Worm (Caenorhabditis elegans) whole organism, L1 larva: ENCODE data around the gene osm-7.

Source experiments
- alr-1 ChIP-seq: fragments of 200-800 bp; sonication (Bioruptor generic); optimal IDR thresholded peaks from 2 replicates; lab custom pipeline; 2018; ENCODE audit warnings: borderline replicate concordance, mild to moderate bottlenecking, missing genetic modification characterization, missing compliant biosample characterization
- blmp-1 ChIP-seq: fragments of 150-350 bp; optimal IDR thresholded peaks from 2 replicates; lab custom pipeline; 2014; ENCODE audit warnings: missing biosample characterization, missing genetic modification characterization
- ceh-8 ChIP-seq: fragments of 200-800 bp; sonication (Bioruptor generic); optimal IDR thresholded peaks from 2 replicates; lab custom pipeline; 2018; ENCODE audit warnings: mild to moderate bottlenecking, missing genetic modification characterization, moderate library complexity, missing compliant biosample characterization
- ceh-90 ChIP-seq: sonication (generic microtip); optimal IDR thresholded peaks from 2 replicates; lab custom pipeline; 2016; ENCODE audit warnings: missing genetic modification characterization, missing compliant biosample characterization
- ces-1 ChIP-seq: fragments of 150-350 bp; optimal IDR thresholded peaks from 2 replicates; lab custom pipeline; 2014; ENCODE audit warnings: missing biosample characterization, missing genetic modification reagents, missing genetic modification characterization
- efl-1 ChIP-seq, 4 experiments: fragments of 150-350 bp; optimal IDR thresholded peaks in 3 of 4; peaks in 1 of 4; 1 replicate in 1 of 4; 2 replicates in 3 of 4; lab custom pipeline; 2014; ENCODE audit warnings: missing biosample characterization in 2 of 4, missing genetic modification characterization in 2 of 4, missing genetic modification reagents in 2 of 4
- elt-3 ChIP-seq, 6 experiments: fragments of 150-350 bp in 1 of 6; sonication (generic microtip); optimal IDR thresholded peaks; 2 replicates each; lab custom pipeline; 2017 to 2018; ENCODE audit warnings: missing biosample characterization in 6 of 6, missing genetic modification characterization in 6 of 6, inconsistent platforms in 1 of 6
- fkh-10 ChIP-seq: sonication (generic microtip); optimal IDR thresholded peaks from 2 replicates; lab custom pipeline; 2017; ENCODE audit warnings: missing biosample characterization, missing genetic modification reagents, missing genetic modification characterization
- fkh-4 ChIP-seq: sonication (generic microtip); optimal IDR thresholded peaks from 2 replicates; lab custom pipeline; 2016; ENCODE audit warnings: missing compliant biosample characterization, missing genetic modification characterization, borderline replicate concordance
- fkh-8 ChIP-seq: sonication (generic microtip); optimal IDR thresholded peaks from 2 replicates; lab custom pipeline; 2016; ENCODE audit warnings: mild to moderate bottlenecking, missing genetic modification characterization, missing compliant biosample characterization
- fos-1 ChIP-seq: fragments of 150-350 bp; optimal IDR thresholded peaks from 2 replicates; lab custom pipeline; 2014; ENCODE audit warnings: missing biosample characterization, missing genetic modification characterization
- grh-1 ChIP-seq: fragments of 200-800 bp; sonication (Bioruptor generic); IDR thresholded peaks from 2 replicates; pipeline ENCODE4 v1.3.6; 2022; ENCODE audit warnings: missing genetic modification reagents, missing genetic modification characterization, missing compliant biosample characterization
- irx-1 ChIP-seq: sonication (generic microtip); optimal IDR thresholded peaks from 2 replicates; lab custom pipeline; 2016; ENCODE audit warnings: missing genetic modification characterization, missing compliant biosample characterization
- lin-14 ChIP-seq: fragments of 200-800 bp; sonication (Bioruptor generic); optimal IDR thresholded peaks from 2 replicates; lab custom pipeline; 2018; ENCODE audit warnings: mild to moderate bottlenecking, missing genetic modification characterization, moderate library complexity, missing compliant biosample characterization
- lin-35 ChIP-seq, 2 experiments: fragments of 150-350 bp; optimal IDR thresholded peaks; 2 replicates each; lab custom pipeline; 2014; ENCODE audit warnings: missing biosample characterization in 2 of 2, missing genetic modification characterization in 2 of 2, missing genetic modification reagents in 2 of 2
- mdl-1 ChIP-seq, 2 experiments: fragments of 150-350 bp; optimal IDR thresholded peaks; 2 replicates each; lab custom pipeline; 2014 to 2017; ENCODE audit warnings: missing biosample characterization in 2 of 2, missing genetic modification characterization in 2 of 2, inconsistent platforms in 1 of 2
- nhr-12 ChIP-seq: sonication (generic microtip); optimal IDR thresholded peaks from 2 replicates; lab custom pipeline; 2017; ENCODE audit warnings: missing biosample characterization, missing genetic modification characterization
- nhr-19 ChIP-seq: fragments of 200-800 bp; sonication (Bioruptor generic); conservative IDR thresholded peaks from 2 replicates; pipeline ENCODE4 v1.3.6; 2022; ENCODE audit warnings: missing genetic modification characterization, missing compliant biosample characterization
- nhr-237 ChIP-seq: fragments of 150-350 bp; optimal IDR thresholded peaks from 2 replicates; lab custom pipeline; 2014; ENCODE audit warnings: missing biosample characterization, missing genetic modification characterization
- nhr-28 ChIP-seq: fragments of 150-350 bp; optimal IDR thresholded peaks from 2 replicates; lab custom pipeline; 2014; ENCODE audit warnings: missing biosample characterization, missing genetic modification characterization
- nhr-76 ChIP-seq: sonication (generic microtip); optimal IDR thresholded peaks from 2 replicates; lab custom pipeline; 2017; ENCODE audit warnings: missing biosample characterization, missing genetic modification characterization
- nhr-85 ChIP-seq: sonication (generic microtip); peaks from one replicate; lab custom pipeline; 2016; ENCODE audit warnings: missing genetic modification characterization, inconsistent platforms, missing compliant biosample characterization
- nhr-90 ChIP-seq: sonication (generic microtip); optimal IDR thresholded peaks from 2 replicates; lab custom pipeline; 2016; ENCODE audit warnings: mild to moderate bottlenecking, missing genetic modification characterization, missing compliant biosample characterization; ENCODE audit not compliant: poor library complexity
- pag-3 ChIP-seq: sonication (generic microtip); optimal IDR thresholded peaks from 2 replicates; lab custom pipeline; 2017; ENCODE audit warnings: missing genetic modification characterization, mild to moderate bottlenecking, missing compliant biosample characterization, antibody characterized with exemption, borderline replicate concordance; ENCODE audit not compliant: insufficient read depth
- tbx-2 ChIP-seq: sonication (generic microtip); optimal IDR thresholded peaks from 2 replicates; lab custom pipeline; 2016; ENCODE audit warnings: missing genetic modification characterization, missing compliant biosample characterization
- unc-62 ChIP-seq: fragments of 150-350 bp; optimal IDR thresholded peaks from 2 replicates; lab custom pipeline; 2014; ENCODE audit warnings: missing biosample characterization, missing genetic modification reagents, missing genetic modification characterization
- vab-15 ChIP-seq: sonication (generic microtip); optimal IDR thresholded peaks from 2 replicates; lab custom pipeline; 2017; ENCODE audit warnings: missing genotype, mild to moderate bottlenecking, missing genetic modification characterization, missing compliant biosample characterization
- zag-1 ChIP-seq: fragments of 150-350 bp; optimal IDR thresholded peaks from 2 replicates; lab custom pipeline; 2014; ENCODE audit warnings: missing biosample characterization, missing genetic modification characterization
- zip-4 ChIP-seq: fragments of 200-800 bp; sonication (Bioruptor generic); optimal IDR thresholded peaks from 2 replicates; lab custom pipeline; 2018; ENCODE audit warnings: mild to moderate bottlenecking, missing genetic modification characterization, moderate library complexity, missing compliant biosample characterization

Gene osm-7

DNA sequence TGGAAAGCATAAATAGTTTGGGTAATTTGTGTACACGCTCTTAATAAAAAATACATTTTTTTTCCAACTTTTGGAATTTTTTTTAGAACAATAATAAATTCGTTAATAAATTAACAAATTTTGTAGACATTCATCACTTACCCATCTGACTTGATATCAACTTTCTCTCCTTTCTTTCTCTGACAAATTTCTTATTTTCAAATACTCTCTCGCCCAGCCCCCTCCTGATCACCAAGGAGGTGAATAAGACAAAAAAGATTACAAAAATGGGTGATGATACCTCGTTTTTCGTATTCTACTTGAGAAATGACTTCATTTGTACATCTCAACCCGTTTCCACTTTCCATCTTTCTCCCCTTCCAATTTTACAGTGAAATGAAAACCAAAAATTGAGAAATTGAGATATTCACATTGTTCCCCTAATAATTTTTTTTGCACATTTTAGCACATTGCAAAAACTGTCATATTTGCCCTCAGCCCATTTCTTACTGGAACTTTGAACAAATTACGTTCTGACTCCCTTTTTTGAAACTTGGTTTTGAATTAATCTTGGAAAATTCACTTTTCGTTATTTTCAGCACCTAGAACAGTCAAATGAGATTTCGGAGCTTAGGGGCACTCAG lies at the start of gene osm-7:
Gene osm-7, plus strand, starts transcription at position 573 of the 623 bp plus-strand sequence.
- TF ChIP-seq nhr-19 (GFP tag; lab: Robert Waterston, UW) = no peak
- TF ChIP-seq fkh-4 (tag; lab: Kevin White, UChicago) = no peak
- TF ChIP-seq fos-1 (tag; lab: Kevin White, UChicago) = no peak
- no peak for TF ChIP-seq unc-62 (GFP tag; lab: Kevin White, UChicago)
- TF ChIP-seq nhr-85 (tag; lab: Kevin White, UChicago) = peak; percentile 37
- TF ChIP-seq nhr-76 (tag; lab: Kevin White, UChicago) = no peak
- TF ChIP-seq elt-3 (tag; optimal IDR thresholded peaks at IDR 0.05; lab: Kevin White, UChicago) = peak in 1 of 6 experiments; percentile 55
- peak; percentile 70 for TF ChIP-seq blmp-1 (tag; lab: Kevin White, UChicago)

DNA sequence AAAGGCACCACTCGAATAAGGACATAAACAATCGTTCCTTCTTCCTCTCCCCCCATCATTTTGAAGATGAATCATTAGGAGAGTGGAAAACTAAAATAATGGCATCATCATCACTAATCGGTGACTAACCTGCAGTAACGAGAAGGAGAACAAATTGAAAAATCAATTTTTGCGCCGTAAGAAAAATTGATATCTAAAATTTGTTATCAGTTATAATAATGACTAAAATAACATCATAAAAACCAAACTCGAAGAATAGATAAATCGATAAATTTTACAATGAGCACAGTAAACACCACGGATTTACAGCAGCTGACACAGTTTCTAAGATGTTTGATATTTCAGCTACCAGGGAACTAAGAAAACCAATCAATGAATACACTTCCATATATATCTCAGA lies 49.8 kb upstream of the osm-7 start:
- TF ChIP-seq fkh-8 (tag; lab: Kevin White, UChicago) = no peak
- TF ChIP-seq nhr-28 (tag; lab: Kevin White, UChicago) = no peak
- TF ChIP-seq vab-15 (tag; lab: Kevin White, UChicago) = no peak
- TF ChIP-seq fkh-10 = no peak
- no peak for TF ChIP-seq zip-4 (GFP tag; lab: Kevin White, UChicago)
- TF ChIP-seq alr-1 (tag; lab: Kevin White, UChicago) = no peak
- no peak for TF ChIP-seq ceh-90 (tag; lab: Kevin White, UChicago)

DNA sequence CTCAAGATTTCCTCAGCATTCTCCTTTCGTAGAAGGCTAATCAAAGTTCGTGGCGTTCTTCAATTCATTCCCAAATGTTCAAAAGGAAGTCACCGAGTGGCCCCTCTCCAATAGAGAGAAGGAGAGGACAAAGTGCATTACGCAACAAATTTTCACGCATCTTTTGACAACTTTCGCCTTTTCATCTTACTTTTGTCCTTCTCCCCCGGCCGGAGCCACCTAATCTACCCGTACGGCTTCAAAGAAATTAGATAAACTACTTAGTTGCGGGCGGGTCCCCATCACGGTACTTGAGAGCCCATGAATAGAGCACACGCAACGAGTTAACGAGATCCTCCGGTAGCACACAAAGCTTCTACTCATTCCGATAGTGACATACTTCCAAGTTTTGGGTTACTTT lies 49.3 kb upstream of the osm-7 start:
- TF ChIP-seq fkh-10 (peak; percentile 75), ceh-8 (GFP tag; lab: Kevin White, UChicago) (no peak), lin-14 (GFP tag; lab: Kevin White, UChicago) (peak; percentile 23)

DNA sequence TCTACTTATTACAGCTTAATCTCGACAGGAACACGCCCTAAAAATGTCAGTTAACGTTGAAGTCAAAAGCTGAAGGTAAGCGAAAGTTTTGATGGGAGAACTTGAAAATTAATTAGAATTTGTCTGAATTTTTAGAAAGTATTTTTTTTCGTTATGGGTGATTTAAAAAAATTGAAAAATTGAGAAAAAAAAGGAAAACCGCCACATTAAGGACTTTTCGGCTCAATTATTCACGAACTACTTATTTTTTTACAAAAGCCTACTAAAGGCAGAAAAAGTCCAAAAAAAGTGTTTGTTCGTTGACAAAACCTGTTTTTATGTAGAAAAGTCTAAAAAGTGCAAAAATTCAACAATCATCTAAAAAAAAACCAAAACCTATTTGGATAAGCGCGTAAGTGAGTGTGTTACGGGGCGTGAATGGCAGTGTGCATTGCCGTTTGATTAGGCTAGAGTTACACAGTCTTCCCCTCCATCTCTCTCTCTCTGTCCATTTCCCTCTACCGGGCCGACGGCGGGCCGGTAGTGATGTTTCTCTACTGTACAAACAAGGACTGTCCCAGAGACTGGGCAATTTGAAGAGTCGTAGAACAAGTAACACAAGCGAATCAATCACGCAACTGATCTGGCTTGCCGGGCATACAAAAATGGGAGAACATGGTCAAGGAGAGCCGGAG lies 48.4 kb upstream of the osm-7 start, which contains the start of gene lron-13:
Gene lron-13, plus strand, starts transcription at position 15 of the 674 bp plus-strand sequence.
- TF ChIP-seq nhr-12 (tag; lab: Kevin White, UChicago) (no peak), efl-1 (optimal IDR thresholded peaks at IDR 0.05; lab: Kevin White, UChicago) (no peak), efl-1 (GFP tag; optimal IDR thresholded peaks at IDR 0.05 in 1 of 2; lab: Kevin White, UChicago) (peak in 1 of 2 experiments; percentile 88), nhr-90 (tag; lab: Kevin White, UChicago) (peak; percentile 0), lin-35 (GFP tag; optimal IDR thresholded peaks at IDR 0.05; lab: Kevin White, UChicago) (peak in 1 of 2 experiments; percentile 31), irx-1 (tag; lab: Kevin White, UChicago) (no peak), nhr-28 (tag; lab: Kevin White, UChicago) (no peak), alr-1 (tag; lab: Kevin White, UChicago) (no peak), zip-4 (GFP tag; lab: Kevin White, UChicago) (no peak), ces-1 (no peak)

DNA sequence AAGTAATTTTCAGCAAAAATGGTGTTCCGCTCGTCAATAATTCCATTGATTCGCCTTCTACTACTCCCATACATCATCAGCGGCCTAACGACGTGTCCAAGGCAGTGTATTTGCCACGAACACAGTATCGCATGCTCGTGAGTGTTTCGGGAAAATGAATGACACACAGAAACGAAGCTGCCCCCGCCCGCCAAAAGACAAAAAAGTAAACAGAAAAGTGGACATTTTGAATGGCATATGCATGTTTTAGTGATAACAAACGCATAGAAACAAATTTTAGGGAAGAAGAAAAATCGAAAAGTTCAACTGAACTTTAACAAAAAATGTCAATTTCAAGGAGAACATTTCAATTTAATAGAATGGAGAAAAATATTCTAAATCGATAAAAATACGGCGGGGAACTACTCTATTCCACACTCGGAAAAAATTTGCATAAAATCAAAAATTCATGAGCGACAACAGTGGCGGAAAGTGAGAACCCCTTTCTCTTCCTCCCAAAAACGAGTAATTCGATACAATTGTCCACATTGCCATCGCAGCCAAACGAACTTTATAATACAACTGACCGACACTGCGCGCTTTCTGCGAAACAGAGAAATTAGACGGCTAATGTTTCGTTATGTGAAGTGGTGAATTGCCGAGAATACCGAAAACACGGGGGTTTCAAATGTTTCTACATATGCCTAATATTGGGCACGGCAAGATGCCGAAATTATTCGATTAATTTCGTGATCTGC lies 47.3 kb upstream of the osm-7 start:
- TF ChIP-seq pag-3 (no peak), zag-1 (no peak), nhr-237 (tag; lab: Kevin White, UChicago) (no peak), mdl-1 (tag; optimal IDR thresholded peaks at IDR 0.05; lab: Kevin White, UChicago) (no peak), tbx-2 (tag; lab: Kevin White, UChicago) (no peak), grh-1 (GFP tag; lab: Robert Waterston, UW) (no peak), elt-3 (tag; optimal IDR thresholded peaks at IDR 0.05; lab: Kevin White, UChicago) (no peak), blmp-1 (tag; lab: Kevin White, UChicago) (peak; percentile 41)
